Worm (Caenorhabditis elegans) whole organism, late embryonic: ENCODE measurements around the gene egl-9.

Source experiments
- F13H6.1 ChIP-seq: sonication (generic microtip); optimal IDR thresholded peaks from 2 replicates; lab custom pipeline; 2016; ENCODE audit warnings: missing genetic modification characterization, missing compliant biosample characterization
- ahr-1 ChIP-seq: sonication (generic microtip); optimal IDR thresholded peaks from 2 replicates; lab custom pipeline; 2016; ENCODE audit warnings: missing genetic modification characterization, missing compliant biosample characterization
- ama-1 ChIP-seq: fragments of 150-350 bp; optimal IDR thresholded peaks from 2 replicates; lab custom pipeline; 2014
- ceh-2 ChIP-seq: sonication (generic microtip); optimal IDR thresholded peaks from 2 replicates; lab custom pipeline; 2016; ENCODE audit warnings: missing genotype, missing genetic modification characterization, missing compliant biosample characterization
- dve-1 ChIP-seq: sonication (generic microtip); optimal IDR thresholded peaks from 2 replicates; lab custom pipeline; 2017; ENCODE audit warnings: antibody characterized with exemption, mild to moderate bottlenecking, missing genetic modification characterization, missing compliant biosample characterization
- fkh-10 ChIP-seq: fragments of 150-350 bp; optimal IDR thresholded peaks from 2 replicates; lab custom pipeline; 2014; ENCODE audit warnings: missing biosample characterization, missing genetic modification reagents, missing genetic modification characterization
- mec-3 ChIP-seq: sonication (generic microtip); optimal IDR thresholded peaks from 2 replicates; lab custom pipeline; 2016; ENCODE audit warnings: borderline replicate concordance, missing genetic modification characterization, missing compliant biosample characterization
- nhr-11 ChIP-seq: fragments of 150-350 bp; optimal IDR thresholded peaks from 2 replicates; lab custom pipeline; 2014; ENCODE audit warnings: missing biosample characterization, missing genetic modification characterization
- pag-3 ChIP-seq: sonication (generic microtip); optimal IDR thresholded peaks from 2 replicates; lab custom pipeline; 2016; ENCODE audit warnings: missing compliant biosample characterization, missing genetic modification characterization, borderline replicate concordance
- pha-4 ChIP-seq: fragments of 150-350 bp; optimal IDR thresholded peaks from 2 replicates; lab custom pipeline; 2018; ENCODE audit warnings: missing biosample characterization, missing genetic modification reagents, missing genetic modification characterization
- rnt-1 ChIP-seq: sonication (generic microtip); optimal IDR thresholded peaks from 2 replicates; lab custom pipeline; 2016; ENCODE audit warnings: missing genetic modification characterization, missing compliant biosample characterization
- sdc-2 ChIP-seq: sonication (generic microtip); optimal IDR thresholded peaks from 2 replicates; lab custom pipeline; 2016; ENCODE audit warnings: missing genotype, missing genetic modification characterization, missing compliant biosample characterization
- sox-4 ChIP-seq: sonication (generic microtip); optimal IDR thresholded peaks from 2 replicates; lab custom pipeline; 2017; ENCODE audit warnings: mild to moderate bottlenecking, missing genetic modification characterization, inconsistent platforms, missing compliant biosample characterization

ce11 chrV:10440723-10441122 is 27.6 kb upstream of the egl-9 start, which contains the start of gene snf-10:
- TF ChIP-seq pag-3 (no peak), pha-4 (tag; lab: Kevin White, UChicago) (no peak), F13H6.1 (tag; lab: Kevin White, UChicago) (no peak), sox-4 (no peak), ceh-2 (no peak), nhr-11 (tag; lab: Kevin White, UChicago) (no peak), fkh-10 (GFP tag; lab: Kevin White, UChicago) (no peak), ama-1 (no peak), dve-1 (tag; lab: Kevin White, UChicago) (no peak), mec-3 (no peak), rnt-1 (tag; lab: Kevin White, UChicago) (no peak), ahr-1 (tag; lab: Kevin White, UChicago) (no peak), sdc-2 (tag; lab: Kevin White, UChicago) (no peak)
